Worm (Caenorhabditis elegans) whole organism, young adult: Measurements from ENCODE around the gene R11E3.2.

Experiments
- B0019.2 ChIP-seq: fragments of 200-800 bp; sonication (Bioruptor generic); conservative IDR thresholded peaks from 2 replicates; pipeline ENCODE4 v1.3.6; 2022; ENCODE audit warnings: missing genetic modification reagents, missing genetic modification characterization, missing compliant biosample characterization
- B0035.1 ChIP-seq: sonication (generic microtip); optimal IDR thresholded peaks from 2 replicates; lab custom pipeline; 2016; ENCODE audit warnings: missing genetic modification characterization, mild to moderate bottlenecking, missing compliant biosample characterization, missing genotype, missing genetic modification reagents
- B0261.1 ChIP-seq: sonication (generic microtip); optimal IDR thresholded peaks from 2 replicates; lab custom pipeline; 2016; ENCODE audit warnings: mild to moderate bottlenecking, missing genetic modification characterization, moderate library complexity, missing compliant biosample characterization
- C06A6.2 ChIP-seq: fragments of 200-800 bp; sonication (Bioruptor generic); conservative IDR thresholded peaks from 2 replicates; pipeline ENCODE4 v1.3.6; 2022; ENCODE audit warnings: missing genetic modification characterization, missing compliant biosample characterization
- F37B4.10 ChIP-seq: fragments of 200-800 bp; sonication (Bioruptor generic); IDR thresholded peaks from 2 replicates; pipeline ENCODE4 v1.3.6; 2022; ENCODE audit warnings: missing genetic modification characterization, missing compliant biosample characterization
- F39B2.1 ChIP-seq: fragments of 200-800 bp; sonication (Bioruptor generic); IDR thresholded peaks from 2 replicates; pipeline ENCODE4 v1.3.6; 2022; ENCODE audit warnings: missing genetic modification reagents, missing genetic modification characterization, missing compliant biosample characterization
- F49E8.2 ChIP-seq: sonication (generic microtip); optimal IDR thresholded peaks from 3 replicates; lab custom pipeline; 2017; ENCODE audit warnings: missing genetic modification characterization, mild to moderate bottlenecking, missing compliant biosample characterization, antibody characterized with exemption, moderate library complexity; ENCODE audit not compliant: insufficient read depth
- F57A8.1 ChIP-seq: fragments of 200-800 bp; sonication (Bioruptor generic); optimal IDR thresholded peaks from 2 replicates; lab custom pipeline; 2018; ENCODE audit warnings: mild to moderate bottlenecking, missing genetic modification characterization, moderate library complexity, missing compliant biosample characterization
- F57C9.4 ChIP-seq: sonication (generic microtip); optimal IDR thresholded peaks from 2 replicates; lab custom pipeline; 2017; ENCODE audit warnings: mild to moderate bottlenecking, missing genetic modification characterization, missing compliant biosample characterization
- K12H6.12 ChIP-seq: fragments of 200-800 bp; sonication (Bioruptor generic); optimal IDR thresholded peaks from 2 replicates; lab custom pipeline; 2018; ENCODE audit warnings: mild to moderate bottlenecking, missing genetic modification characterization, missing compliant biosample characterization
- Y53F4B.3 ChIP-seq: fragments of 200-800 bp; sonication (Bioruptor generic); IDR thresholded peaks from 2 replicates; pipeline ENCODE4 v1.3.6; 2022; ENCODE audit warnings: missing genetic modification reagents, missing genetic modification characterization, missing compliant biosample characterization
- Y67H2A.10 ChIP-seq: fragments of 200-800 bp; sonication (Bioruptor generic); conservative IDR thresholded peaks from 2 replicates; pipeline ENCODE4 v1.3.6; 2022; ENCODE audit warnings: missing genetic modification reagents, missing genetic modification characterization, missing compliant biosample characterization
- aptf-3 ChIP-seq: fragments of 200-800 bp; sonication (Bioruptor generic); IDR thresholded peaks from 2 replicates; pipeline ENCODE4 v1.3.6; 2022; ENCODE audit warnings: missing genetic modification characterization, missing compliant biosample characterization
- attf-5 ChIP-seq: fragments of 200-800 bp; sonication (Bioruptor generic); optimal IDR thresholded peaks from 2 replicates; lab custom pipeline; 2018; ENCODE audit warnings: mild to moderate bottlenecking, missing genetic modification characterization, missing compliant biosample characterization
- attf-6 ChIP-seq: fragments of 200-800 bp; sonication (Bioruptor generic); IDR thresholded peaks from 2 replicates; pipeline ENCODE4 v1.3.6; 2022; ENCODE audit warnings: missing genetic modification reagents, missing genetic modification characterization, missing compliant biosample characterization
- cebp-1 ChIP-seq, 2 experiments: fragments of 200-800 bp in 1 of 2; sonication (Bioruptor generic) in 1 of 2; sonication (generic microtip) in 1 of 2; IDR thresholded peaks in 1 of 2; optimal IDR thresholded peaks in 1 of 2; 2 replicates each; pipeline versions ENCODE4 v1.3.6 to Lab custom; 2017 to 2022; ENCODE audit warnings: missing compliant biosample characterization in 2 of 2, missing genetic modification characterization in 2 of 2, mild to moderate bottlenecking in 1 of 2, missing genetic modification reagents in 1 of 2, moderate library complexity in 1 of 2
- cebp-2 ChIP-seq: fragments of 200-800 bp; sonication (Bioruptor generic); IDR thresholded peaks from 2 replicates; pipeline ENCODE4 v1.3.6; 2022; ENCODE audit warnings: missing genetic modification characterization, missing compliant biosample characterization
- ceh-27 ChIP-seq: fragments of 200-800 bp; sonication (Bioruptor generic); optimal IDR thresholded peaks from 2 replicates; lab custom pipeline; 2018; ENCODE audit warnings: mild to moderate bottlenecking, missing genetic modification characterization, moderate library complexity, missing compliant biosample characterization
- ceh-91 ChIP-seq: fragments of 200-800 bp; sonication (Bioruptor generic); IDR thresholded peaks from 2 replicates; pipeline ENCODE4 v1.3.6; 2022; ENCODE audit warnings: missing genetic modification reagents, missing genetic modification characterization, missing compliant biosample characterization
- die-1 ChIP-seq: sonication (generic microtip); optimal IDR thresholded peaks from 2 replicates; lab custom pipeline; 2016; ENCODE audit warnings: missing genotype, mild to moderate bottlenecking, missing genetic modification characterization, missing compliant biosample characterization
- dox-1 ChIP-seq: fragments of 200-800 bp; sonication (Bioruptor generic); IDR thresholded peaks from 2 replicates; pipeline ENCODE4 v1.3.6; 2022; ENCODE audit warnings: missing genetic modification reagents, missing genetic modification characterization, missing compliant biosample characterization
- efl-1 ChIP-seq: fragments of 150-350 bp; optimal IDR thresholded peaks from 2 replicates; lab custom pipeline; 2014; ENCODE audit warnings: missing biosample characterization, missing genetic modification reagents, missing genetic modification characterization
- egl-18 ChIP-seq: fragments of 200-800 bp; sonication (Bioruptor generic); IDR thresholded peaks from 2 replicates; pipeline ENCODE4 v1.3.6; 2022; ENCODE audit warnings: missing genetic modification reagents, missing genetic modification characterization, missing compliant biosample characterization
- gei-17 ChIP-seq: fragments of 200-800 bp; sonication (Bioruptor generic); optimal IDR thresholded peaks from 2 replicates; lab custom pipeline; 2018; ENCODE audit warnings: mild to moderate bottlenecking, missing genetic modification characterization, missing compliant biosample characterization
- him-1 ChIP-seq: sonication (generic microtip); optimal IDR thresholded peaks from 2 replicates; lab custom pipeline; 2016; ENCODE audit warnings: missing genotype, missing genetic modification reagents, missing genetic modification characterization, missing compliant biosample characterization
- hmg-1.2 ChIP-seq: fragments of 200-800 bp; sonication (Bioruptor generic); IDR thresholded peaks from 2 replicates; pipeline ENCODE4 v1.3.6; 2022; ENCODE audit warnings: missing genetic modification reagents, missing genetic modification characterization, missing compliant biosample characterization
- hmg-20 ChIP-seq: fragments of 200-800 bp; sonication (Bioruptor generic); IDR thresholded peaks from 2 replicates; pipeline ENCODE4 v1.3.6; 2022; ENCODE audit warnings: missing genetic modification reagents, missing genetic modification characterization, missing compliant biosample characterization
- hsf-1 ChIP-seq: fragments of 200-800 bp; sonication (Bioruptor generic); IDR thresholded peaks from 2 replicates; pipeline ENCODE4 v1.3.6; 2022; ENCODE audit warnings: missing genetic modification reagents, missing genetic modification characterization, missing compliant biosample characterization
- let-526 ChIP-seq: fragments of 200-800 bp; sonication (Bioruptor generic); IDR thresholded peaks from 2 replicates; pipeline ENCODE4 v1.3.6; 2022; ENCODE audit warnings: missing genetic modification reagents, missing genetic modification characterization, missing compliant biosample characterization
- lsl-1 ChIP-seq: fragments of 200-800 bp; sonication (Bioruptor generic); optimal IDR thresholded peaks from 2 replicates; lab custom pipeline; 2018; ENCODE audit warnings: mild to moderate bottlenecking, missing genetic modification characterization, moderate library complexity, missing compliant biosample characterization
- nfya-2 ChIP-seq: fragments of 200-800 bp; sonication (Bioruptor generic); IDR thresholded peaks from 2 replicates; pipeline ENCODE4 v1.3.6; 2022; ENCODE audit warnings: missing genetic modification reagents, missing genetic modification characterization, missing compliant biosample characterization
- nhr-27 ChIP-seq: fragments of 200-800 bp; sonication (Bioruptor generic); optimal IDR thresholded peaks from 2 replicates; lab custom pipeline; 2018; ENCODE audit warnings: mild to moderate bottlenecking, missing genetic modification characterization, moderate library complexity, missing compliant biosample characterization
- nhr-80 ChIP-seq: sonication (generic microtip); optimal IDR thresholded peaks from 2 replicates; lab custom pipeline; 2016; ENCODE audit warnings: missing genetic modification characterization, missing compliant biosample characterization
- nhr-90 ChIP-seq: sonication (generic microtip); optimal IDR thresholded peaks from 2 replicates; lab custom pipeline; 2016; ENCODE audit warnings: missing genotype, mild to moderate bottlenecking, missing genetic modification characterization, missing compliant biosample characterization
- sea-2 ChIP-seq: fragments of 200-800 bp; sonication (Bioruptor generic); IDR thresholded peaks from 2 replicates; pipeline ENCODE4 v1.3.6; 2022; ENCODE audit warnings: missing genetic modification characterization, missing compliant biosample characterization
- snpc-1.1 ChIP-seq: sonication (generic microtip); optimal IDR thresholded peaks from 2 replicates; lab custom pipeline; 2017; ENCODE audit warnings: missing genetic modification characterization, mild to moderate bottlenecking, missing compliant biosample characterization, antibody characterized with exemption, moderate library complexity, missing genotype, missing genetic modification reagents; ENCODE audit not compliant: insufficient read depth
- snpc-1.3 ChIP-seq: sonication (generic microtip); optimal IDR thresholded peaks from 2 replicates; lab custom pipeline; 2017; ENCODE audit warnings: missing genetic modification characterization, mild to moderate bottlenecking, missing compliant biosample characterization, antibody characterized with exemption, moderate library complexity, missing genotype, missing genetic modification reagents; ENCODE audit not compliant: insufficient read depth
- somi-1 ChIP-seq: fragments of 200-800 bp; sonication (Bioruptor generic); optimal IDR thresholded peaks from 2 replicates; lab custom pipeline; 2018; ENCODE audit warnings: mild to moderate bottlenecking, missing genetic modification characterization, missing compliant biosample characterization
- tbp1 ChIP-seq: fragments of 200-800 bp; sonication (Bioruptor generic); optimal IDR thresholded peaks from 2 replicates; lab custom pipeline; 2018; ENCODE audit warnings: mild to moderate bottlenecking, missing genetic modification characterization, missing compliant biosample characterization
- tlf-1 ChIP-seq: fragments of 200-800 bp; sonication (Bioruptor generic); optimal IDR thresholded peaks from 2 replicates; lab custom pipeline; 2018; ENCODE audit warnings: mild to moderate bottlenecking, missing genetic modification characterization, missing compliant biosample characterization
- zim-3 ChIP-seq: sonication (generic microtip); optimal IDR thresholded peaks from 2 replicates; lab custom pipeline; 2017; ENCODE audit warnings: mild to moderate bottlenecking, missing genetic modification characterization, moderate library complexity, missing compliant biosample characterization
- ztf-26 ChIP-seq: sonication (generic microtip); optimal IDR thresholded peaks from 2 replicates; lab custom pipeline; 2017; ENCODE audit warnings: missing genetic modification characterization, missing compliant biosample characterization
- ztf-3 ChIP-seq: fragments of 200-800 bp; sonication (Bioruptor generic); optimal IDR thresholded peaks from 2 replicates; lab custom pipeline; 2018; ENCODE audit warnings: mild to moderate bottlenecking, missing genetic modification characterization, missing compliant biosample characterization

Gene R11E3.2

DNA sequence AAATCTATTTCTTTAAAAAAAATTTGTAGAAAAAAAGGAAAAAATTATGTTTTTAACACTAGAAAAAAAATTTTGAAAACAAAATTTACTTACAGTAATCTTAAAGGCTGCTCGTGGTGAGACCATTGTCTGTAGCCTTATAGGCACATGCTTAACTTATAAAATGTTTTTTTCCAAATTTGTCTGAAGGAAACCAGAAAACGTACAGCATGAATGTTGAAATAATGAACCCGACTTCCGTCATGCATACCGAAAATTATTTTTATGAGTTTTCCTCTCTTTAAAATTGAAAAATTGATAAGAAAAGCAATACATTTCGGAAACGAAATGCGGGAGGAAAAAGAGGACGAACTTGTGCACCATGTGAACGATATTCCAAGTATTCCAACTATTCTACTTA is at the start of gene R11E3.2:
Gene R11E3.2 (plus strand): TSS at position 301 of the 400 bp plus-strand sequence.
- TF ChIP-seq efl-1, result no peak
- peak; percentile 4 for TF ChIP-seq nhr-80
- TF ChIP-seq nhr-27, result no peak
- TF ChIP-seq, all 124 proteins: peak for 1

DNA sequence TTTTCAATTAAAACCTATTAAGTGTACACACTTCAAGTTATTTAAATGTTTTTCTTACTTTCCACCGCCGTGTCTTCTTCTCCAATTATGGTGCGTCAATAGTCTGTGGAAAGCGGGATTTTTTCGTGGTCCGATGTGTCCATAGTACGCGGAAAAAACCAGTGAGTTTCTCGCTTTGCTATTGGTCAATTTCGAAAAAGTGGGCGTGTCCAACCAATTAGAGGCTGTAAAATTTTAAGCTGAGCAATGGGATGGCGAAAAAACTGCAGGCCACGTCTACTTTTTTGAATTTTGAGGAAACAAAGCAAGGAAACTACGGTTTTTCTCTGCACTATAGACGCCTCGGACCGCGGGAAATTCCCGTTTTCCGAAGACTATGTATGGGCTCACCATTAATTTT is 48.2 kb upstream of the R11E3.2 start:
- no peak for TF ChIP-seq egl-18
- no peak for TF ChIP-seq hsf-1 (GFP tag; lab: Robert Waterston, UW)
- no peak for TF ChIP-seq F37B4.10
- TF ChIP-seq him-1 (tag; lab: Kevin White, UChicago), result no peak
- no peak for TF ChIP-seq F49E8.2 (tag; lab: Kevin White, UChicago)
- TF ChIP-seq tlf-1 (GFP tag; lab: Kevin White, UChicago), result no peak
- TF ChIP-seq snpc-1.3 (tag; lab: Kevin White, UChicago), result no peak
- no peak for TF ChIP-seq snpc-1.1 (tag; lab: Kevin White, UChicago)
- no peak for TF ChIP-seq zim-3
- TF ChIP-seq cebp-1 (GFP tag; IDR thresholded peaks at IDR 0.05; lab: Robert Waterston, UW), result no peak
- TF ChIP-seq cebp-1 (tag; optimal IDR thresholded peaks at IDR 0.05; lab: Kevin White, UChicago), result no peak
- TF ChIP-seq, all 124 proteins: peak for 0

DNA sequence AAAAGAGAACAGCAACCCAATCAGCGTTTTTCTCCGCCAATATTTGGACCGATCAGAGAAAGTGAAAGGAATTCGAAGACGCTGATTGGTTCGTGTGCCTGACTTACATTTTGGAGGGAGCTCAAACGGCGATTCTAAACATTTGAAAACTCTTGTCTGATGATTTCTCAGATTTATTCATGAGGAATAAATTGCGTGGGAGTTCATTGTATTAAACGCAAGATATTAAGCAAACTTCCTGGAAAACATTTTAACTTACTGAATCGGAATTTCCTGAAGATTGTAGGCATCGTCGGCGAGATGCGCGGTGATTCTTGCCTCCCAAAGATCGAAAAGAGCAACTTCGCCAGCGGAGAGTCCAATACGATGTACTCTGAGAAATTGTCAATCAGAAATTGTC is 47.3 kb upstream of the R11E3.2 start, which contains the start of gene K08F11.1:
Gene K08F11.1 (plus strand): TSS at position 301 of the 400 bp plus-strand sequence.
- TF ChIP-seq ceh-27 (GFP tag; lab: Kevin White, UChicago) (no peak), hmg-20 (GFP tag; lab: Robert Waterston, UW) (no peak), F57A8.1 (GFP tag; lab: Kevin White, UChicago) (no peak)

DNA sequence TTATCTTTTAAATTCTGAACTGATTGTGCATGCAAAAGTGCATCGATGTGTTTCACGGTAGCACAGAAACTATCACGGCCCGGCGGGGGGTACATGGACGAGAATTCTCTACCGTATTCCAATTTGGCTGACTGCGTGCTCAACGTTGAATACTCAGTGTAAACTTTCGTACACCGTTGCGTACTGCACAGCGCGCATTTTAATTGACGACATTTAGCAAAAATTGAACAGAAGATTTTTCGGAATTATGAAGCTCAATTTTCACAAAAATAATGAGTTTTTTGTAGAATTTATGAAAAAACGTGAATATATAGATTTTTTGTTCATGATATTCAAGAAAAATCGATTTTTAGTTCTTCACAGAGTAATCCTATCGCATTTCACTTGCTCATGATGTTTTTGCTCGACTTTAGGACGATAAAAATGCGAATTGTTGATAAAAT is 46.4 kb upstream of the R11E3.2 start:
- TF ChIP-seq K12H6.12, result peak; percentile 75
- peak; percentile 73 for TF ChIP-seq gei-17 (GFP tag; lab: Kevin White, UChicago)
- peak; percentile 98 for TF ChIP-seq nfya-2 (GFP tag; lab: Robert Waterston, UW)
- peak; percentile 69 for TF ChIP-seq nhr-90 (tag; lab: Kevin White, UChicago)
- TF ChIP-seq ztf-26, result peak; percentile 94
- peak; percentile 99 for TF ChIP-seq C06A6.2 (GFP tag; lab: Robert Waterston, UW)
- peak; percentile 76 for TF ChIP-seq B0035.1 (tag; lab: Kevin White, UChicago)
- TF ChIP-seq ceh-91, result peak; percentile 98
- TF ChIP-seq B0019.2, result peak; percentile 95
- peak; percentile 96 for TF ChIP-seq F39B2.1 (GFP tag; lab: Robert Waterston, UW)
- TF ChIP-seq Y67H2A.10 (GFP tag; lab: Robert Waterston, UW), result peak; percentile 97
- TF ChIP-seq dox-1 (GFP tag; lab: Robert Waterston, UW), result peak; percentile 100
- TF ChIP-seq sea-2 (GFP tag; lab: Robert Waterston, UW), result peak; percentile 99
- TF ChIP-seq tbp1 (GFP tag; lab: Kevin White, UChicago), result peak; percentile 38
- peak; percentile 70 for TF ChIP-seq lsl-1 (GFP tag; lab: Kevin White, UChicago)
- peak; percentile 100 for TF ChIP-seq let-526
- peak; percentile 100 for TF ChIP-seq hmg-1.2 (GFP tag; lab: Robert Waterston, UW)
- peak; percentile 83 for TF ChIP-seq attf-6
- peak; percentile 62 for TF ChIP-seq ztf-3 (GFP tag; lab: Kevin White, UChicago)
- TF ChIP-seq ceh-27 (GFP tag; lab: Kevin White, UChicago), result peak; percentile 42
- TF ChIP-seq nhr-80, result peak; percentile 74
- peak; percentile 63; the same call in 1 of the 2 replicates for TF ChIP-seq aptf-3
- TF ChIP-seq Y53F4B.3 (GFP tag; lab: Robert Waterston, UW), result peak; percentile 83
- TF ChIP-seq F57C9.4 (tag; lab: Kevin White, UChicago), result peak; percentile 33
- peak; percentile 94 for TF ChIP-seq somi-1
- peak; percentile 99 for TF ChIP-seq cebp-2
- peak; percentile 19 for TF ChIP-seq B0261.1 (tag; lab: Kevin White, UChicago)
- TF ChIP-seq attf-5, result peak; percentile 90
- peak; percentile 6 for TF ChIP-seq die-1 (tag; lab: Kevin White, UChicago)
- peak; percentile 17 for TF ChIP-seq him-1 (tag; lab: Kevin White, UChicago)
